Fruit fly (Drosophila melanogaster) whole organism, wandering third instar larva: Measurements from ENCODE around the gene zye.

ENCODE experiments used
- CG32264 ChIP-seq: fragments of 200-800 bp; sonication (Bioruptor generic); optimal IDR thresholded peaks from 2 replicates; lab custom pipeline; 2016; ENCODE audit warnings: missing biosample characterization, missing genetic modification characterization
- CG9705 ChIP-seq: fragments of 200-800 bp; sonication (Bioruptor generic); optimal IDR thresholded peaks from 2 replicates; lab custom pipeline; 2018; ENCODE audit warnings: missing biosample characterization, mild to moderate bottlenecking, missing genetic modification characterization
- CrebA ChIP-seq: fragments of 200-800 bp; sonication (Bioruptor generic); optimal IDR thresholded peaks from 2 replicates; lab custom pipeline; 2016; ENCODE audit warnings: missing biosample characterization, mild to moderate bottlenecking, missing genetic modification characterization, borderline replicate concordance
- Dfd ChIP-seq: fragments of >200 bp; optimal IDR thresholded peaks from 2 replicates; lab custom pipeline; 2017; ENCODE audit warnings: missing biosample characterization, missing genetic modification characterization
- Dif ChIP-seq: fragments of 200-275, 200-300 bp; sonication (Bioruptor generic); optimal IDR thresholded peaks from 2 replicates; lab custom pipeline; 2018; ENCODE audit warnings: missing biosample characterization, missing genetic modification characterization; ENCODE audit not compliant: partially characterized antibody
- GATAd ChIP-seq: sonication (Bioruptor generic); optimal IDR thresholded peaks from 2 replicates; lab custom pipeline; 2016; ENCODE audit warnings: missing biosample characterization, missing genetic modification characterization
- HLH106 ChIP-seq: fragments of 200-800 bp; optimal IDR thresholded peaks from 3 replicates; lab custom pipeline; 2019; ENCODE audit warnings: missing biosample characterization, mild to moderate bottlenecking, missing genetic modification characterization, moderate library complexity
- Hnf4 ChIP-seq: fragments of 200-800 bp; sonication (Bioruptor generic); optimal IDR thresholded peaks from 2 replicates; lab custom pipeline; 2016; ENCODE audit warnings: missing biosample characterization, mild to moderate bottlenecking, missing genetic modification characterization
- Hr78 ChIP-seq: fragments of >200 bp; optimal IDR thresholded peaks from 2 replicates; lab custom pipeline; 2017; ENCODE audit warnings: missing biosample characterization, missing genetic modification characterization
- Hr83 ChIP-seq: fragments of 200-300 bp; sonication (Bioruptor generic); optimal IDR thresholded peaks from 2 replicates; lab custom pipeline; 2016; ENCODE audit warnings: missing biosample characterization, mild to moderate bottlenecking, missing genetic modification characterization, moderate library complexity; ENCODE audit not compliant: poor library complexity, severe bottlenecking
- Jra ChIP-seq: sonication (Bioruptor generic); optimal IDR thresholded peaks from 2 replicates; lab custom pipeline; 2016; ENCODE audit warnings: missing biosample characterization, missing genetic modification characterization
- Myc ChIP-seq: fragments of >200 bp; optimal IDR thresholded peaks from 2 replicates; lab custom pipeline; 2017
- N ChIP-seq: fragments of >200 bp; optimal IDR thresholded peaks from 2 replicates; lab custom pipeline; 2018; ENCODE audit warnings: missing biosample characterization, missing external identifiers, missing genetic modification characterization
- OdsH ChIP-seq: fragments of 200-800 bp; sonication (Bioruptor generic); optimal IDR thresholded peaks from 2 replicates; lab custom pipeline; 2016; ENCODE audit warnings: missing biosample characterization, mild to moderate bottlenecking, missing genetic modification characterization
- Rel ChIP-seq, 2 experiments: fragments of 200-800 bp; sonication (Bioruptor generic) in 1 of 2; optimal IDR thresholded peaks; 2 replicates in 1 of 2; 3 replicates in 1 of 2; lab custom pipeline; 2016 to 2019; ENCODE audit warnings: mild to moderate bottlenecking in 2 of 2, missing biosample characterization in 2 of 2, missing genetic modification characterization in 2 of 2, moderate library complexity in 1 of 2
- Sp1 ChIP-seq: fragments of 200-800 bp; sonication (Bioruptor generic); optimal IDR thresholded peaks from 3 replicates; lab custom pipeline; 2019; ENCODE audit warnings: missing biosample characterization, mild to moderate bottlenecking, missing genetic modification characterization, moderate library complexity
- Vsx2 ChIP-seq: fragments of 200-300, 225-300 bp; sonication (Bioruptor generic); optimal IDR thresholded peaks from 2 replicates; lab custom pipeline; 2018; ENCODE audit warnings: missing biosample characterization, missing genetic modification characterization; ENCODE audit not compliant: partially characterized antibody
- br ChIP-seq: fragments of 200-800 bp; sonication (Bioruptor generic); optimal IDR thresholded peaks from 2 replicates; lab custom pipeline; 2016; ENCODE audit warnings: missing biosample characterization, missing genetic modification characterization
- dmrt93B ChIP-seq: fragments of 200-800 bp; sonication (Bioruptor generic); optimal IDR thresholded peaks from 2 replicates; lab custom pipeline; 2018; ENCODE audit warnings: missing biosample characterization, mild to moderate bottlenecking, missing genetic modification characterization
- ey ChIP-seq: fragments of 200-800 bp; sonication (Bioruptor generic); optimal IDR thresholded peaks from 2 replicates; lab custom pipeline; 2016; ENCODE audit warnings: missing biosample characterization, missing genetic modification characterization
- foxo ChIP-seq, 2 experiments: fragments of 200-800 bp; sonication (Bioruptor generic); optimal IDR thresholded peaks; 2 replicates in 1 of 2; 3 replicates in 1 of 2; lab custom pipeline; 2016 to 2017; ENCODE audit warnings: missing biosample characterization in 2 of 2, missing genetic modification characterization in 2 of 2
- fru ChIP-seq: fragments of 200-800 bp; sonication (Bioruptor generic); optimal IDR thresholded peaks from 3 replicates; lab custom pipeline; 2016; ENCODE audit warnings: missing biosample characterization, mild to moderate bottlenecking, missing genetic modification characterization
- h ChIP-seq: fragments of 200-800 bp; sonication (Bioruptor generic); optimal IDR thresholded peaks from 3 replicates; lab custom pipeline; 2016; ENCODE audit warnings: missing biosample characterization, mild to moderate bottlenecking, missing genetic modification characterization
- lola ChIP-seq: fragments of >200 bp; optimal IDR thresholded peaks from 2 replicates; lab custom pipeline; 2017; ENCODE audit warnings: missing biosample characterization, missing genetic modification characterization
- pan ChIP-seq: fragments of >200 bp; optimal IDR thresholded peaks from 2 replicates; lab custom pipeline; 2017
- psq ChIP-seq: fragments of 200-800 bp; sonication (Bioruptor generic); optimal IDR thresholded peaks from 3 replicates; lab custom pipeline; 2017; ENCODE audit warnings: missing biosample characterization, mild to moderate bottlenecking, missing genetic modification characterization, moderate library complexity
- rgr ChIP-seq: fragments of 200-800 bp; sonication (Bioruptor generic); optimal IDR thresholded peaks from 3 replicates; lab custom pipeline; 2016; ENCODE audit warnings: missing biosample characterization, mild to moderate bottlenecking, missing genetic modification characterization
- sv ChIP-seq: fragments of 200-800 bp; sonication (Bioruptor generic); optimal IDR thresholded peaks from 3 replicates; lab custom pipeline; 2016; ENCODE audit warnings: missing biosample characterization, missing genetic modification characterization
- tai ChIP-seq: sonication (Bioruptor generic); optimal IDR thresholded peaks from 2 replicates; lab custom pipeline; 2016; ENCODE audit warnings: missing biosample characterization, missing genetic modification characterization
- woc ChIP-seq: sonication (Bioruptor generic); optimal IDR thresholded peaks from 2 replicates; lab custom pipeline; 2016; ENCODE audit warnings: missing biosample characterization, mild to moderate bottlenecking, missing genetic modification characterization

zye gene

dm6 chr3L:20403493-20404379, 9.7 kb upstream of the zye start:
- TF ChIP-seq Vsx2 (GFP tag; lab: Kevin White, UChicago), result peak; percentile 57
- peak; percentile 2 for TF ChIP-seq OdsH
- no peak for TF ChIP-seq Myc (lab: Kevin White, UChicago)
- no peak for TF ChIP-seq N
- TF ChIP-seq Jra (GFP tag; lab: Kevin White, UChicago), result peak; percentile 60
- TF ChIP-seq CG9705 (GFP tag; lab: Kevin White, UChicago), result peak; percentile 54
- TF ChIP-seq Dif (GFP tag; lab: Kevin White, UChicago), result peak; percentile 27
- no peak for TF ChIP-seq Rel (GFP tag; optimal IDR thresholded peaks at IDR 0.05; lab: Kevin White, UChicago)
- TF ChIP-seq Rel (tag; optimal IDR thresholded peaks at IDR 0.05; lab: Kevin White, UChicago), result peak; percentile 16
- peak; percentile 69 for TF ChIP-seq dmrt93B (GFP tag; lab: Kevin White, UChicago)
- TF ChIP-seq fru (GFP tag; lab: Kevin White, UChicago), result peak; percentile 55
- peak in 1 of 2 experiments; percentile 39 for TF ChIP-seq foxo (GFP tag; optimal IDR thresholded peaks at IDR 0.05; lab: Kevin White, UChicago)
- peak; percentile 12 for TF ChIP-seq ey (GFP tag; lab: Kevin White, UChicago)
- TF ChIP-seq psq (GFP tag; lab: Kevin White, UChicago), result peak; percentile 59
- TF ChIP-seq GATAd (GFP tag; lab: Kevin White, UChicago), result no peak
- no peak for TF ChIP-seq lola (GFP tag; lab: Kevin White, UChicago)
- peak; percentile 20 for TF ChIP-seq rgr (GFP tag; lab: Kevin White, UChicago)
- TF ChIP-seq pan, result no peak
- peak; percentile 50 for TF ChIP-seq h
- TF ChIP-seq Dfd (GFP tag; lab: Kevin White, UChicago), result no peak
- peak; percentile 52 for TF ChIP-seq woc (GFP tag; lab: Kevin White, UChicago)
- peak; percentile 9 for TF ChIP-seq Hr83 (GFP tag; lab: Kevin White, UChicago)
- TF ChIP-seq CrebA (GFP tag; lab: Kevin White, UChicago), result peak; percentile 35
- TF ChIP-seq Sp1 (GFP tag; lab: Kevin White, UChicago), result peak; percentile 70
- TF ChIP-seq HLH106 (tag; lab: Kevin White, UChicago), result peak; percentile 70
- TF ChIP-seq, all 38 proteins: peak for 18

dm6 chr3L:20404515-20404914, 8.9 kb upstream of the zye start:
- no peak for TF ChIP-seq N
- no peak for TF ChIP-seq CG9705 (GFP tag; lab: Kevin White, UChicago)
- no peak for TF ChIP-seq OdsH
- no peak for TF ChIP-seq Vsx2 (GFP tag; lab: Kevin White, UChicago)
- no peak for TF ChIP-seq Hnf4 (GFP tag; lab: Kevin White, UChicago)
- TF ChIP-seq Hr78 (GFP tag; lab: Kevin White, UChicago), result no peak
- TF ChIP-seq h, result no peak

dm6 chr3L:20405337-20405887, 8.0 kb upstream of the zye start:
- TF ChIP-seq Sp1 (GFP tag; lab: Kevin White, UChicago) (no peak), CG9705 (GFP tag; lab: Kevin White, UChicago) (no peak), CG32264 (GFP tag; lab: Kevin White, UChicago) (no peak), Dif (GFP tag; lab: Kevin White, UChicago) (no peak), Hnf4 (GFP tag; lab: Kevin White, UChicago) (no peak), tai (no peak), br (GFP tag; lab: Kevin White, UChicago) (no peak), sv (GFP tag; lab: Kevin White, UChicago) (no peak)
- TF ChIP-seq, all 38 proteins: peak for 0
